Worm (Caenorhabditis elegans) whole organism, L4 larva: ENCODE data around the gene ugt-66.

ENCODE experiments used
- F37D6.2 ChIP-seq: sonication (generic microtip); optimal IDR thresholded peaks from 2 replicates; lab custom pipeline; 2016; ENCODE audit warnings: mild to moderate bottlenecking, missing genetic modification characterization, missing compliant biosample characterization
- Y48G9A.11 ChIP-seq: fragments of 200-800 bp; sonication (Bioruptor generic); IDR thresholded peaks from 2 replicates; pipeline ENCODE4 v1.3.6; 2022; ENCODE audit warnings: missing genetic modification reagents, missing genetic modification characterization, missing compliant biosample characterization
- Y75B8A.6 ChIP-seq: fragments of 200-800 bp; sonication (Bioruptor generic); IDR thresholded peaks from 2 replicates; pipeline ENCODE4 v1.3.6; 2022; ENCODE audit warnings: missing genetic modification reagents, missing genetic modification characterization, missing compliant biosample characterization
- aha-1 ChIP-seq: fragments of 150-350 bp; peaks from one replicate; lab custom pipeline; 2014; ENCODE audit warnings: missing biosample characterization, missing genetic modification characterization
- aly-2 ChIP-seq: sonication (generic microtip); optimal IDR thresholded peaks from 2 replicates; lab custom pipeline; 2018; ENCODE audit warnings: missing biosample characterization, missing genetic modification characterization
- arid-1 ChIP-seq: fragments of 200-800 bp; sonication (Bioruptor generic); conservative IDR thresholded peaks from 2 replicates; pipeline ENCODE4 v1.3.6; 2022; ENCODE audit warnings: missing genetic modification reagents, missing genetic modification characterization, missing compliant biosample characterization
- ceh-62 ChIP-seq: sonication (generic microtip); optimal IDR thresholded peaks from 2 replicates; lab custom pipeline; 2017; ENCODE audit warnings: missing biosample characterization, missing genetic modification characterization
- ctbp-1 ChIP-seq: fragments of 200-800 bp; sonication (Bioruptor generic); IDR thresholded peaks from 2 replicates; pipeline ENCODE4 v1.3.6; 2022; ENCODE audit warnings: missing genetic modification reagents, missing genetic modification characterization, missing compliant biosample characterization
- daf-16 ChIP-seq, 3 experiments: sonication (generic microtip); optimal IDR thresholded peaks; 2 replicates each; lab custom pipeline; 2016 to 2017; ENCODE audit warnings: missing genetic modification characterization in 3 of 3, missing genetic modification reagents in 3 of 3, mild to moderate bottlenecking in 2 of 3, missing compliant biosample characterization in 2 of 3, missing biosample characterization in 1 of 3, moderate library complexity in 1 of 3
- daf-8 ChIP-seq: fragments of 200-800 bp; sonication (Bioruptor generic); IDR thresholded peaks from 2 replicates; pipeline ENCODE4 v1.3.6; 2022; ENCODE audit warnings: missing genetic modification characterization, missing compliant biosample characterization
- dmd-6 ChIP-seq: fragments of 200-800 bp; sonication (Bioruptor generic); IDR thresholded peaks from 2 replicates; pipeline ENCODE4 v1.3.6; 2022; ENCODE audit warnings: missing genetic modification reagents, missing genetic modification characterization, missing compliant biosample characterization
- dpl-1 ChIP-seq: fragments of 150-350 bp; optimal IDR thresholded peaks from 2 replicates; lab custom pipeline; 2014; ENCODE audit warnings: missing biosample characterization, missing genetic modification reagents, missing genetic modification characterization
- duxl-1 ChIP-seq: sonication (generic microtip); optimal IDR thresholded peaks from 2 replicates; lab custom pipeline; 2016; ENCODE audit warnings: mild to moderate bottlenecking, missing genetic modification characterization, moderate library complexity, missing compliant biosample characterization; ENCODE audit not compliant: poor library complexity
- dve-1 ChIP-seq: sonication (generic microtip); optimal IDR thresholded peaks from 2 replicates; lab custom pipeline; 2017; ENCODE audit warnings: antibody characterized with exemption, mild to moderate bottlenecking, missing genetic modification characterization, missing compliant biosample characterization; ENCODE audit not compliant: insufficient read depth
- egl-27 ChIP-seq: sonication (generic microtip); optimal IDR thresholded peaks from 3 replicates; lab custom pipeline; 2017; ENCODE audit warnings: missing biosample characterization, missing genetic modification reagents, missing genetic modification characterization
- fkh-10 ChIP-seq: fragments of 150-350 bp; optimal IDR thresholded peaks from 2 replicates; lab custom pipeline; 2014; ENCODE audit warnings: missing biosample characterization, missing genetic modification reagents, missing genetic modification characterization
- hlh-11 ChIP-seq: fragments of 200-800 bp; sonication (Bioruptor generic); optimal IDR thresholded peaks from 2 replicates; lab custom pipeline; 2018; ENCODE audit warnings: mild to moderate bottlenecking, missing genetic modification characterization, missing compliant biosample characterization
- hlh-30 ChIP-seq: sonication (generic microtip); optimal IDR thresholded peaks from 2 replicates; lab custom pipeline; 2017; ENCODE audit warnings: antibody characterized with exemption, mild to moderate bottlenecking, missing genetic modification characterization, missing compliant biosample characterization; ENCODE audit not compliant: insufficient read depth
- jun-1 ChIP-seq: fragments of 150-350 bp; optimal IDR thresholded peaks from 2 replicates; lab custom pipeline; 2014; ENCODE audit warnings: missing biosample characterization, missing genetic modification reagents, missing genetic modification characterization
- lin-1 ChIP-seq: fragments of 200-800 bp; sonication (Bioruptor generic); IDR thresholded peaks from 2 replicates; pipeline ENCODE4 v1.3.6; 2022; ENCODE audit warnings: missing genetic modification reagents, missing genetic modification characterization, missing compliant biosample characterization
- lin-13 ChIP-seq: fragments of 150-350 bp; optimal IDR thresholded peaks from 2 replicates; lab custom pipeline; 2014; ENCODE audit warnings: missing biosample characterization, missing genetic modification reagents, missing genetic modification characterization
- lir-3 ChIP-seq: sonication (generic microtip); optimal IDR thresholded peaks from 2 replicates; lab custom pipeline; 2016; ENCODE audit warnings: mild to moderate bottlenecking, missing genetic modification characterization, missing compliant biosample characterization
- mxl-3 ChIP-seq: fragments of 200-800 bp; sonication (Bioruptor generic); optimal IDR thresholded peaks from 2 replicates; lab custom pipeline; 2018; ENCODE audit warnings: mild to moderate bottlenecking, missing genetic modification characterization, missing compliant biosample characterization
- nhr-11 ChIP-seq: fragments of 150-350 bp; optimal IDR thresholded peaks from 2 replicates; lab custom pipeline; 2014; ENCODE audit warnings: missing biosample characterization, missing genetic modification characterization
- nhr-237 ChIP-seq: sonication (generic microtip); optimal IDR thresholded peaks from 2 replicates; lab custom pipeline; 2017; ENCODE audit warnings: missing biosample characterization, missing genetic modification characterization
- nhr-25 ChIP-seq: sonication (generic microtip); optimal IDR thresholded peaks from 2 replicates; lab custom pipeline; 2017; ENCODE audit warnings: missing genetic modification characterization, mild to moderate bottlenecking, missing compliant biosample characterization, antibody characterized with exemption, moderate library complexity, borderline replicate concordance; ENCODE audit not compliant: insufficient read depth
- nhr-28 ChIP-seq: fragments of 150-350 bp; optimal IDR thresholded peaks from 2 replicates; lab custom pipeline; 2014; ENCODE audit warnings: missing biosample characterization, missing genetic modification characterization
- nhr-76 ChIP-seq: fragments of 150-350 bp; optimal IDR thresholded peaks from 2 replicates; lab custom pipeline; 2014; ENCODE audit warnings: missing biosample characterization, missing genetic modification characterization
- pqm-1 ChIP-seq: sonication (generic microtip); optimal IDR thresholded peaks from 2 replicates; lab custom pipeline; 2017; ENCODE audit warnings: missing biosample characterization, missing genetic modification characterization
- sdz-12 ChIP-seq: fragments of 200-800 bp; sonication (Bioruptor generic); optimal IDR thresholded peaks from 2 replicates; lab custom pipeline; 2018; ENCODE audit warnings: mild to moderate bottlenecking, missing genetic modification characterization, missing compliant biosample characterization
- skn-1 ChIP-seq: fragments of 150-350 bp; optimal IDR thresholded peaks from 2 replicates; lab custom pipeline; 2014; ENCODE audit warnings: missing biosample characterization, missing genetic modification characterization
- unc-62 ChIP-seq, 3 experiments: fragments of 150-350 bp in 1 of 3; sonication (generic microtip); optimal IDR thresholded peaks in 2 of 3; peaks in 1 of 3; 1 replicate in 1 of 3; 2 replicates in 2 of 3; lab custom pipeline; 2014 to 2017; ENCODE audit warnings: missing biosample characterization in 3 of 3, missing genetic modification characterization in 3 of 3, missing genetic modification reagents in 3 of 3, missing genotype in 1 of 3
- zag-1 ChIP-seq: fragments of 150-350 bp; optimal IDR thresholded peaks from 2 replicates; lab custom pipeline; 2014; ENCODE audit warnings: missing biosample characterization, missing genetic modification characterization
- zip-11 ChIP-seq: fragments of 200-800 bp; sonication (Bioruptor generic); IDR thresholded peaks from 2 replicates; pipeline ENCODE4 v1.3.6; 2022; ENCODE audit warnings: missing genetic modification characterization, missing compliant biosample characterization

ugt-66 gene

DNA sequence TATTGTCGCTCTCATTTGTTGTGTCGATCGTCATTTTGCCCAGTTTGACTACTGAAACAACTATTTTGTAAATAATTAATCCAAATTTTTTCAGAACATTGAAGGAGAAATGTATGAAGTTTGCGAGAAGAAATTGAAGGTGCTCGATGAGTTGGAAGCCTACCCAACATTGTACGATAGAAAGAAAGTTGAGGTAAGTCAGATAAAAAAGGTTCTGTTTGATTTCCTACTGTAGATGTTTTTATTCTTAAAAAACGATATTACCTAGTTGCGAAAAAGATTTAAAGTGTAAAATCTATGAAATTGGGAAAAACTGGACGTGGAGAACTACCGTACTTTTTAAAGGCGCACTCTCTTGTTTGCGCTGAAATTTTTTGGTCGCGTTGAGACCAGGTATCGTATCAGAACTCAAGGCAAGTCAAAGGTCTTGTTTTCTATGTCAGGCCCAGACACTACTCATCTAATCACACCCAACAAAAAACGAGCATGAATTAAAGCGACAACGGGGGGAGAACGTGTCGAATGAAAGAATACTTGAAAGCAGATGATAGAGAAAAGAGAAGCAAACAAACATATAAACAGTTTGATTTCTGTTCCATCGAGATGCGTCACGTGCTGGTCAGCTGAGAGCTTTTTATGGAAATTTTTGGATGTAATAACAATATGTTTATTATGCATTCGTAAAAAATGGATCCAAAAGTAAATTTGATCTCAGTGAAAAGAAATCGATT lies 25.7 kb downstream of the ugt-66 start, which contains the start of gene efk-1 (continued):
- no peak for TF ChIP-seq fkh-10
- 0 out of 2 replicates have a peak, but pooled peaks have one; percentile 17 for TF ChIP-seq lin-1 (GFP tag; lab: Robert Waterston, UW)
- peak; percentile 42 for TF ChIP-seq nhr-28
- no peak for TF ChIP-seq ctbp-1
- no peak for TF ChIP-seq dpl-1
- peak; percentile 33; the same call in 1 of the 2 replicates for TF ChIP-seq dmd-6 (GFP tag; lab: Robert Waterston, UW)
- TF ChIP-seq aha-1 (tag; lab: Kevin White, UChicago) = peak; percentile 94
- TF ChIP-seq hlh-30 (tag; lab: Kevin White, UChicago) = peak; percentile 82
- no peak for TF ChIP-seq nhr-76
- no peak for TF ChIP-seq egl-27
- no peak for TF ChIP-seq jun-1
- no peak for TF ChIP-seq aly-2 (tag; lab: Kevin White, UChicago)
- TF ChIP-seq daf-8 (GFP tag; lab: Robert Waterston, UW) = no peak
- peak; percentile 79 for TF ChIP-seq hlh-11
- no peak for TF ChIP-seq nhr-237 (tag; lab: Kevin White, UChicago)
- TF ChIP-seq mxl-3 (GFP tag; lab: Kevin White, UChicago) = no peak
- no peak for TF ChIP-seq zip-11
- no peak for TF ChIP-seq lin-13 (GFP tag; lab: Kevin White, UChicago)
- TF ChIP-seq zag-1 = no peak
- peak; percentile 20 for TF ChIP-seq nhr-11 (tag; lab: Kevin White, UChicago)
- TF ChIP-seq duxl-1 (tag; lab: Kevin White, UChicago) = no peak
- no peak for TF ChIP-seq skn-1 (tag; lab: Kevin White, UChicago)
- TF ChIP-seq F37D6.2 (tag; lab: Kevin White, UChicago) = no peak
- peak; percentile 82 for TF ChIP-seq dve-1
- no peak for TF ChIP-seq Y48G9A.11 (GFP tag; lab: Robert Waterston, UW)
- no peak for TF ChIP-seq daf-16 (GFP tag; optimal IDR thresholded peaks at IDR 0.05; lab: Kevin White, UChicago)
- TF ChIP-seq daf-16 (tag; optimal IDR thresholded peaks at IDR 0.05; lab: Kevin White, UChicago) = peak; percentile 91
- no peak for TF ChIP-seq lir-3
- TF ChIP-seq, all 104 proteins: peak for 16

DNA sequence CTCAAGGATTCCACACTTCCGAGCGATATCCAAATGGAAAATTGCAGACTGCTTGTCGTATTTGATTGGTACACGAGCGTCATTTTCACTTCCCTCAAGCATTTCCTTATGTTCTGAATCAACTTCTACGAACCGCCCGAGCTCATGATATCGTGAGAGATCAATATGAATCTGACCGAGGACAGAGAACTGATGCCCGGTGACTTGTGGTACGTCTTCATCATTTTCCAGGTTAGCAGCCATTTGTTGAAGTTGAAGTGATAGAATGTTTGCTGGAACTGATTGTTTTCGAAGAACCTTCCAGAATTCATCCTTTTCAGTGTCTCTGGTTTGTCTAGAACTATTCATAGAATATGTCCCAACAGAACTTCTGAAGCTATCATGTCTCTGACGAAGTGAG lies 27.7 kb downstream of the ugt-66 start:
- TF ChIP-seq Y48G9A.11 (GFP tag; lab: Robert Waterston, UW) = no peak
- TF ChIP-seq ceh-62 (tag; lab: Kevin White, UChicago) = no peak
- peak in 1 of 2 experiments; percentile 63 for TF ChIP-seq unc-62 (GFP tag; optimal IDR thresholded peaks at IDR 0.05 in 1 of 2; lab: Kevin White, UChicago)
- no peak for TF ChIP-seq unc-62 (tag; optimal IDR thresholded peaks at IDR 0.05; lab: Kevin White, UChicago)
- TF ChIP-seq aha-1 (tag; lab: Kevin White, UChicago) = peak; percentile 92
- no peak for TF ChIP-seq nhr-25 (tag; lab: Kevin White, UChicago)
- TF ChIP-seq zip-11 = no peak

DNA sequence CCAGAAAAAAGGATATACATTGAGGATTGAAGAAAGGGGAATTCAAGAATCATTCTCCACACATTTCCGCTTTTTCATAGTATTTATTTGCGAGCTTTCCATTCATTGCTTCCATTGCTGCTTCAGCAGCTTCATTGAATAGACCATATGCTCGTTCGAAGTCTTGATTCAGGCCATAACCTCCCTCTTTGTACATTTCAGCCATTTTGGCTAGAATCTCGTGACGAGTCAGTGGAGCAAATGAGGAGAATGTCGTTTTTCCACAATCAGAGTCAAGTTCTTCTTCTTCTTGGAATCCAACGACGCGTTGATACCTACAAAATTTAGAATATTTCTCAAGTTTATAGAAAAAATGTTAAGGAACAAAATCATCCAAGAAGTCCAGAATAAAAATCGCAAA lies 29.1 kb downstream of the ugt-66 start:
- TF ChIP-seq Y75B8A.6 (GFP tag; lab: Robert Waterston, UW) = peak; percentile 63; the same call in 1 of the 2 replicates
- TF ChIP-seq pqm-1 (tag; lab: Kevin White, UChicago) = no peak
- 0 out of 2 replicates have a peak, but pooled peaks have one; percentile 38 for TF ChIP-seq arid-1 (GFP tag; lab: Robert Waterston, UW)
- peak; percentile 51 for TF ChIP-seq sdz-12 (GFP tag; lab: Kevin White, UChicago)
- peak; percentile 19 for TF ChIP-seq aha-1 (tag; lab: Kevin White, UChicago)
